Fruit fly (Drosophila melanogaster): Measurements from ENCODE around the gene disco-r.

- TF ChIP-seq insv (optimal IDR thresholded peaks at IDR 0.05) (no peak), h (optimal IDR thresholded peaks at IDR 0.05) (no peak), ttk (optimal IDR thresholded peaks at IDR 0.05) (no peak), psq (optimal IDR thresholded peaks at IDR 0.05) (no peak), Sin3A (optimal IDR thresholded peaks at IDR 0.05) (no peak)
Measured at dm6 chrX:16140603-16141002, 8.2 kb downstream of the disco-r start.

All from Kc167 (cell line).